Worm (Caenorhabditis elegans): ENCODE measurements around the gene epc-1.

DNA sequence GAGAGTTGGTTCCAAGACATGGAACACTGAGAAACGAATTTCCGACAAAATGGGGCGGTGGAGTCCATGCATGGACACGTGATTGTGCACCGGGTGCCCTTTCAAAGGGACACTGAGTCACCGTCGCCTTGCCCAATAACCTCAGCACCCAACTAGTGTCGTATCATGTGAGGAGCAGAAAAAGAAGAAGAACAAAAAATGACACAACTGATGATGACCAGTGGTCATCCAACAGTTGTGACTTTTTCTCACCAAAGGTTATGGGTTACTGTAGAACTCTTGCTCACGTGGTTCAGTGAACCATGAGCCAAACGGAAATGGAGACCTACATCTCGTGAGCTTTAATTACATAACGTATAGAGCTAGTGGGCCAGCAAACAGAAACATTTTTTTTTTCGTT lies 42.6 kb downstream of the epc-1 start:
- TF ChIP-seq him-1 (tag; optimal IDR thresholded peaks at IDR 0.05) (no peak), dao-5 (tag; optimal IDR thresholded peaks at IDR 0.05) (no peak), W03F9.2 (tag; optimal IDR thresholded peaks at IDR 0.05) (no peak)

Measured in whole organism, L4/young adult.